Worm (Caenorhabditis elegans): Measurements from ENCODE around the gene K08H2.2.
A peak's percentile ranks its signal among the peaks of the same experiment; 100 is the strongest.

The K08H2.2 gene

ce11 chrX:13251914-13252434 lies 17.2 kb upstream of the K08H2.2 start, which contains the start of gene nhr-32:
Gene nhr-32, plus strand, starts transcription at chrX:13251964.
- TF ChIP-seq klf-2 (GFP tag; conservative IDR thresholded peaks at IDR 0.05) (no peak), cog-1 (tag; optimal IDR thresholded peaks at IDR 0.05) (no peak), ztf-29 (GFP tag; IDR thresholded peaks at IDR 0.05) (no peak), ztf-23 (GFP tag; IDR thresholded peaks at IDR 0.05) (no peak), tab-1 (GFP tag; IDR thresholded peaks at IDR 0.05) (no peak), med-1 (GFP tag; optimal IDR thresholded peaks at IDR 0.05; ENCODE audit: insufficient read depth) (no peak), ref-1 (GFP tag; conservative IDR thresholded peaks at IDR 0.05) (no peak), flt-1 (GFP tag; IDR thresholded peaks at IDR 0.05) (no peak), T22C8.4 (GFP tag; IDR thresholded peaks at IDR 0.05) (no peak)

- TF ChIP-seq cog-1 (tag; optimal IDR thresholded peaks at IDR 0.05), result peak; percentile 30
- no peak for TF ChIP-seq ref-1 (GFP tag; conservative IDR thresholded peaks at IDR 0.05)
- TF ChIP-seq tab-1 (GFP tag; IDR thresholded peaks at IDR 0.05), result no peak
- 0 out of 2 replicates have a peak, but pooled peaks have one; percentile 51 for TF ChIP-seq flt-1 (GFP tag; IDR thresholded peaks at IDR 0.05)
- no peak for TF ChIP-seq T22C8.4 (GFP tag; IDR thresholded peaks at IDR 0.05)
Measured at ce11 chrX:13251354-13251843, 16.6 kb upstream of the K08H2.2 start.

ce11 chrX:13250163-13250562 lies 15.4 kb upstream of the K08H2.2 start:
- TF ChIP-seq klf-2 (GFP tag; conservative IDR thresholded peaks at IDR 0.05) (no peak), ztf-29 (GFP tag; IDR thresholded peaks at IDR 0.05) (no peak), med-1 (GFP tag; optimal IDR thresholded peaks at IDR 0.05; ENCODE audit: insufficient read depth) (no peak), T22C8.4 (GFP tag; IDR thresholded peaks at IDR 0.05) (no peak), ref-1 (GFP tag; conservative IDR thresholded peaks at IDR 0.05) (no peak), flt-1 (GFP tag; IDR thresholded peaks at IDR 0.05) (no peak), tab-1 (GFP tag; IDR thresholded peaks at IDR 0.05) (no peak), ztf-23 (GFP tag; IDR thresholded peaks at IDR 0.05) (no peak), cog-1 (tag; optimal IDR thresholded peaks at IDR 0.05) (no peak)

- TF ChIP-seq ref-1 (GFP tag; conservative IDR thresholded peaks at IDR 0.05) (no peak), cog-1 (tag; optimal IDR thresholded peaks at IDR 0.05) (no peak), tab-1 (GFP tag; IDR thresholded peaks at IDR 0.05) (no peak), klf-2 (GFP tag; conservative IDR thresholded peaks at IDR 0.05) (no peak), med-1 (GFP tag; optimal IDR thresholded peaks at IDR 0.05; ENCODE audit: insufficient read depth) (no peak), ztf-23 (GFP tag; IDR thresholded peaks at IDR 0.05) (no peak), T22C8.4 (GFP tag; IDR thresholded peaks at IDR 0.05) (no peak), flt-1 (GFP tag; IDR thresholded peaks at IDR 0.05) (no peak), ztf-29 (GFP tag; IDR thresholded peaks at IDR 0.05) (no peak)
Measured at ce11 chrX:13249102-13249501, 14.3 kb upstream of the K08H2.2 start.

ce11 chrX:13248265-13248664 lies 13.5 kb upstream of the K08H2.2 start, which contains the start of gene K08H2.7:
Gene K08H2.7, minus strand, starts transcription at chrX:13248437.
- TF ChIP-seq T22C8.4 (GFP tag; IDR thresholded peaks at IDR 0.05), result no peak
- TF ChIP-seq flt-1 (GFP tag; IDR thresholded peaks at IDR 0.05), result no peak
- TF ChIP-seq cog-1 (tag; optimal IDR thresholded peaks at IDR 0.05), result no peak
- TF ChIP-seq ztf-23 (GFP tag; IDR thresholded peaks at IDR 0.05), result no peak
- TF ChIP-seq ref-1 (GFP tag; conservative IDR thresholded peaks at IDR 0.05), result no peak
- TF ChIP-seq med-1 (GFP tag; optimal IDR thresholded peaks at IDR 0.05; ENCODE audit: insufficient read depth), result no peak
- TF ChIP-seq klf-2 (GFP tag; conservative IDR thresholded peaks at IDR 0.05), result no peak
- TF ChIP-seq ztf-29 (GFP tag; IDR thresholded peaks at IDR 0.05), result no peak
- TF ChIP-seq tab-1 (GFP tag; IDR thresholded peaks at IDR 0.05), result no peak

- no peak for TF ChIP-seq cog-1 (tag; optimal IDR thresholded peaks at IDR 0.05)
- no peak for TF ChIP-seq med-1 (GFP tag; optimal IDR thresholded peaks at IDR 0.05; ENCODE audit: insufficient read depth)
- TF ChIP-seq ref-1 (GFP tag; conservative IDR thresholded peaks at IDR 0.05), result no peak
- no peak for TF ChIP-seq ztf-29 (GFP tag; IDR thresholded peaks at IDR 0.05)
- no peak for TF ChIP-seq klf-2 (GFP tag; conservative IDR thresholded peaks at IDR 0.05)
- no peak for TF ChIP-seq T22C8.4 (GFP tag; IDR thresholded peaks at IDR 0.05)
- no peak for TF ChIP-seq ztf-23 (GFP tag; IDR thresholded peaks at IDR 0.05)
- no peak for TF ChIP-seq flt-1 (GFP tag; IDR thresholded peaks at IDR 0.05)
- no peak for TF ChIP-seq tab-1 (GFP tag; IDR thresholded peaks at IDR 0.05)
Measured at ce11 chrX:13247614-13248013, 12.8 kb upstream of the K08H2.2 start.

ce11 chrX:13246668-13247358 lies 12.0 kb upstream of the K08H2.2 start:
- TF ChIP-seq med-1 (GFP tag; optimal IDR thresholded peaks at IDR 0.05; ENCODE audit: insufficient read depth) (no peak), tab-1 (GFP tag; IDR thresholded peaks at IDR 0.05) (no peak), cog-1 (tag; optimal IDR thresholded peaks at IDR 0.05) (no peak), ref-1 (GFP tag; conservative IDR thresholded peaks at IDR 0.05) (no peak), T22C8.4 (GFP tag; IDR thresholded peaks at IDR 0.05) (no peak), klf-2 (GFP tag; conservative IDR thresholded peaks at IDR 0.05) (no peak), ztf-29 (GFP tag; IDR thresholded peaks at IDR 0.05) (no peak), ztf-23 (GFP tag; IDR thresholded peaks at IDR 0.05) (no peak), flt-1 (GFP tag; IDR thresholded peaks at IDR 0.05) (no peak)

ce11 chrX:13245090-13245489 lies 10.3 kb upstream of the K08H2.2 start, which contains the start of gene hpl-1:
Gene hpl-1, plus strand, starts transcription at chrX:13245390.
- TF ChIP-seq ref-1 (GFP tag; conservative IDR thresholded peaks at IDR 0.05), result no peak
- no peak for TF ChIP-seq T22C8.4 (GFP tag; IDR thresholded peaks at IDR 0.05)
- TF ChIP-seq ztf-23 (GFP tag; IDR thresholded peaks at IDR 0.05), result no peak
- no peak for TF ChIP-seq tab-1 (GFP tag; IDR thresholded peaks at IDR 0.05)
- TF ChIP-seq med-1 (GFP tag; optimal IDR thresholded peaks at IDR 0.05; ENCODE audit: insufficient read depth), result no peak
- TF ChIP-seq cog-1 (tag; optimal IDR thresholded peaks at IDR 0.05), result no peak
- TF ChIP-seq flt-1 (GFP tag; IDR thresholded peaks at IDR 0.05), result no peak
- TF ChIP-seq ztf-29 (GFP tag; IDR thresholded peaks at IDR 0.05), result no peak
- no peak for TF ChIP-seq klf-2 (GFP tag; conservative IDR thresholded peaks at IDR 0.05)

ce11 chrX:13242231-13242630 lies 7.5 kb upstream of the K08H2.2 start, which contains the start of gene K08H2.5:
Gene K08H2.5, minus strand, starts transcription at chrX:13242331.
- TF ChIP-seq med-1 (GFP tag; optimal IDR thresholded peaks at IDR 0.05; ENCODE audit: insufficient read depth) (no peak), klf-2 (GFP tag; conservative IDR thresholded peaks at IDR 0.05) (no peak), ztf-29 (GFP tag; IDR thresholded peaks at IDR 0.05) (no peak), cog-1 (tag; optimal IDR thresholded peaks at IDR 0.05) (no peak), ztf-23 (GFP tag; IDR thresholded peaks at IDR 0.05) (no peak), flt-1 (GFP tag; IDR thresholded peaks at IDR 0.05) (no peak), T22C8.4 (GFP tag; IDR thresholded peaks at IDR 0.05) (no peak), ref-1 (GFP tag; conservative IDR thresholded peaks at IDR 0.05) (no peak), tab-1 (GFP tag; IDR thresholded peaks at IDR 0.05) (no peak)

All from whole organism, midembryonic.